Worm (Caenorhabditis elegans) whole organism, L2 larva: ENCODE data around the gene ndx-6.

Source experiments
- C34F6.9 ChIP-seq: fragments of 150-350 bp; optimal IDR thresholded peaks from 2 replicates; lab custom pipeline; 2014; ENCODE audit warnings: missing biosample characterization, missing genetic modification characterization
- F13H6.1 ChIP-seq: sonication (generic microtip); optimal IDR thresholded peaks from 2 replicates; lab custom pipeline; 2016; ENCODE audit warnings: missing genetic modification characterization, missing compliant biosample characterization
- Y55F3AM.14 ChIP-seq: fragments of 200-800 bp; sonication (Bioruptor generic); optimal IDR thresholded peaks from 2 replicates; lab custom pipeline; 2018; ENCODE audit warnings: mild to moderate bottlenecking, missing genetic modification characterization, missing compliant biosample characterization
- ZK546.5 ChIP-seq: sonication (generic microtip); optimal IDR thresholded peaks from 2 replicates; lab custom pipeline; 2017; ENCODE audit warnings: missing biosample characterization, missing genetic modification characterization
- alr-1 ChIP-seq: fragments of 150-350 bp; optimal IDR thresholded peaks from 2 replicates; lab custom pipeline; 2014; ENCODE audit warnings: missing biosample characterization, missing genetic modification characterization
- aly-2 ChIP-seq: fragments of 150-350 bp; optimal IDR thresholded peaks from 2 replicates; lab custom pipeline; 2014; ENCODE audit warnings: missing biosample characterization, missing genetic modification characterization
- ama-1 ChIP-seq: fragments of 150-350 bp; optimal IDR thresholded peaks from 2 replicates; lab custom pipeline; 2018; ENCODE audit warnings: inconsistent platforms
- blmp-1 ChIP-seq: sonication (generic microtip); optimal IDR thresholded peaks from 2 replicates; lab custom pipeline; 2017; ENCODE audit warnings: missing genetic modification characterization, mild to moderate bottlenecking, missing compliant biosample characterization, antibody characterized with exemption, moderate library complexity; ENCODE audit not compliant: insufficient read depth
- ceh-16 ChIP-seq: fragments of 150-350 bp; optimal IDR thresholded peaks from 2 replicates; lab custom pipeline; 2014; ENCODE audit warnings: missing biosample characterization, missing genetic modification characterization
- ceh-82 ChIP-seq: fragments of 150-350 bp; optimal IDR thresholded peaks from 2 replicates; lab custom pipeline; 2014; ENCODE audit warnings: missing biosample characterization, missing genetic modification characterization
- crh-2 ChIP-seq: sonication (generic microtip); optimal IDR thresholded peaks from 2 replicates; lab custom pipeline; 2017; ENCODE audit warnings: missing biosample characterization, missing genetic modification characterization
- egl-27 ChIP-seq: sonication (generic microtip); optimal IDR thresholded peaks from 3 replicates; lab custom pipeline; 2017; ENCODE audit warnings: missing biosample characterization, missing genetic modification reagents, missing genetic modification characterization
- elt-1 ChIP-seq: fragments of 150-350 bp; optimal IDR thresholded peaks from 2 replicates; lab custom pipeline; 2014; ENCODE audit warnings: missing biosample characterization, missing genetic modification characterization
- elt-3 ChIP-seq: sonication (generic microtip); optimal IDR thresholded peaks from 2 replicates; lab custom pipeline; 2017; ENCODE audit warnings: missing biosample characterization, missing genetic modification characterization
- fos-1 ChIP-seq: fragments of 150-350 bp; optimal IDR thresholded peaks from 2 replicates; lab custom pipeline; 2014; ENCODE audit warnings: missing biosample characterization, missing genetic modification characterization
- gmeb-1 ChIP-seq: fragments of 150-350 bp; optimal IDR thresholded peaks from 2 replicates; lab custom pipeline; 2014; ENCODE audit warnings: missing biosample characterization, missing genetic modification characterization
- lin-13 ChIP-seq: fragments of 150-350 bp; optimal IDR thresholded peaks from 2 replicates; lab custom pipeline; 2014; ENCODE audit warnings: missing biosample characterization, missing genetic modification reagents, missing genetic modification characterization
- lin-39 ChIP-seq: fragments of 150-350 bp; optimal IDR thresholded peaks from 2 replicates; lab custom pipeline; 2014; ENCODE audit warnings: missing biosample characterization, missing genetic modification reagents, missing genetic modification characterization
- mab-5 ChIP-seq: fragments of 150-350 bp; optimal IDR thresholded peaks from 2 replicates; lab custom pipeline; 2014; ENCODE audit warnings: missing biosample characterization, missing genetic modification characterization
- mbf-1 ChIP-seq: sonication (generic microtip); optimal IDR thresholded peaks from 2 replicates; lab custom pipeline; 2017; ENCODE audit warnings: missing biosample characterization, missing genetic modification characterization
- mdl-1 ChIP-seq, 2 experiments: fragments of 150-350 bp in 1 of 2; sonication (generic microtip) in 1 of 2; optimal IDR thresholded peaks; 2 replicates each; lab custom pipeline; 2017; ENCODE audit warnings: missing biosample characterization in 2 of 2, missing genetic modification characterization in 2 of 2
- nhr-10 ChIP-seq: sonication (generic microtip); optimal IDR thresholded peaks from 2 replicates; lab custom pipeline; 2017; ENCODE audit warnings: missing biosample characterization, missing genetic modification characterization
- nhr-11 ChIP-seq: fragments of 150-350 bp; optimal IDR thresholded peaks from 2 replicates; lab custom pipeline; 2014; ENCODE audit warnings: missing biosample characterization, missing genetic modification characterization
- nhr-12 ChIP-seq: fragments of 150-350 bp; optimal IDR thresholded peaks from 2 replicates; lab custom pipeline; 2014; ENCODE audit warnings: missing biosample characterization, missing genetic modification characterization
- nhr-129 ChIP-seq: fragments of 150-350 bp; optimal IDR thresholded peaks from 2 replicates; lab custom pipeline; 2014; ENCODE audit warnings: missing biosample characterization, missing genetic modification characterization
- nhr-21 ChIP-seq: fragments of 150-350 bp; optimal IDR thresholded peaks from 2 replicates; lab custom pipeline; 2014; ENCODE audit warnings: missing biosample characterization, missing genetic modification characterization
- nhr-23 ChIP-seq: fragments of 150-350 bp; optimal IDR thresholded peaks from 2 replicates; lab custom pipeline; 2014; ENCODE audit warnings: missing biosample characterization, missing genetic modification reagents, missing genetic modification characterization
- nhr-237 ChIP-seq: fragments of 150-350 bp; optimal IDR thresholded peaks from 2 replicates; lab custom pipeline; 2014; ENCODE audit warnings: missing biosample characterization, missing genetic modification characterization
- nhr-25 ChIP-seq: fragments of 150-350 bp; sonication (generic microtip); optimal IDR thresholded peaks from 3 replicates; lab custom pipeline; 2014; ENCODE audit warnings: missing biosample characterization, missing genetic modification characterization
- nhr-6 ChIP-seq: fragments of 150-350 bp; optimal IDR thresholded peaks from 2 replicates; lab custom pipeline; 2014; ENCODE audit warnings: missing biosample characterization, missing genetic modification characterization
- nhr-77 ChIP-seq: fragments of 150-350 bp; optimal IDR thresholded peaks from 2 replicates; lab custom pipeline; 2014; ENCODE audit warnings: missing biosample characterization, missing genetic modification characterization
- peb-1 ChIP-seq: fragments of 150-350 bp; optimal IDR thresholded peaks from 2 replicates; lab custom pipeline; 2014; ENCODE audit warnings: missing biosample characterization, missing genetic modification characterization
- sem-4 ChIP-seq: fragments of 150-350 bp; optimal IDR thresholded peaks from 2 replicates; lab custom pipeline; 2014; ENCODE audit warnings: missing biosample characterization, missing genetic modification reagents, missing genetic modification characterization
- skn-1 ChIP-seq: sonication (generic microtip); optimal IDR thresholded peaks from 2 replicates; lab custom pipeline; 2017; ENCODE audit warnings: missing biosample characterization, missing genetic modification characterization
- snpc-4 ChIP-seq: fragments of 150-350 bp; optimal IDR thresholded peaks from 2 replicates; lab custom pipeline; 2014; ENCODE audit warnings: missing biosample characterization, missing genetic modification characterization
- unc-55 ChIP-seq: fragments of 150-350 bp; sonication (generic microtip); optimal IDR thresholded peaks from 3 replicates; lab custom pipeline; 2014; ENCODE audit warnings: missing biosample characterization, missing genetic modification reagents, missing genetic modification characterization
- unc-62 ChIP-seq: fragments of 150-350 bp; optimal IDR thresholded peaks from 2 replicates; lab custom pipeline; 2014; ENCODE audit warnings: missing biosample characterization, missing genetic modification reagents, missing genetic modification characterization
- ztf-4 ChIP-seq: fragments of 150-350 bp; optimal IDR thresholded peaks from 2 replicates; lab custom pipeline; 2014; ENCODE audit warnings: missing biosample characterization, missing genetic modification characterization

ndx-6 gene

DNA sequence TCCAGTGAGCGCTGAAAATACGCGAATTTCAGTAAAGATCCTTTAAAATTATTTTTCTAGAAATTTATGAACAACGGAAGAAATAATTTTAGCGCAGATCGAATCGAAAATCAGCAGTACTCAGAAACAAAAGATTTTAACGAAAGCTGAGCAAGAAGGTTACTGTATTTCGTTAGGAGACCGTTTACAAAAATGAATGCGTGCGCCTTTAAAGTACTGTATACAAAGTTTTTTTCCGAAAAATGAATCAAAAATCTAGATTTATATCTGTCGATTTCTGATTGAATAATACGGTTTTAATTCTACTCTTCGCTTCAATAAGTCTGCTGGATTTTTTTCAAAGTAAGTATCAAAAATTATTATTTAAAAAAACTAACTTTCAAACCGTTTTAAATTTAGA lies 24.4 kb upstream of the ndx-6 start, which contains the start of the genes EEED8.14 and EEED8.3:
TSS of gene EEED8.14 (minus strand) at position 13 of the 400 bp plus-strand sequence.
TSS of gene EEED8.3 (plus strand) at position 237 of the 400 bp plus-strand sequence.
- TF ChIP-seq alr-1 (tag; lab: Kevin White, UChicago): no peak
- no peak for TF ChIP-seq nhr-25 (tag; lab: Kevin White, UChicago)
- TF ChIP-seq lin-39 (tag; lab: Kevin White, UChicago): no peak
- TF ChIP-seq lin-13 (GFP tag; lab: Kevin White, UChicago): no peak
- no peak for TF ChIP-seq nhr-21 (tag; lab: Kevin White, UChicago)
- no peak for TF ChIP-seq aly-2 (tag; lab: Kevin White, UChicago)
- TF ChIP-seq mbf-1: no peak
- TF ChIP-seq nhr-12 (tag; lab: Kevin White, UChicago): no peak
- TF ChIP-seq C34F6.9 (tag; lab: Kevin White, UChicago): no peak
- no peak for TF ChIP-seq nhr-77 (tag; lab: Kevin White, UChicago)
- no peak for TF ChIP-seq nhr-6 (tag; lab: Kevin White, UChicago)
- no peak for TF ChIP-seq gmeb-1 (tag; lab: Kevin White, UChicago)
- TF ChIP-seq fos-1: no peak
- no peak for TF ChIP-seq nhr-237 (tag; lab: Kevin White, UChicago)

DNA sequence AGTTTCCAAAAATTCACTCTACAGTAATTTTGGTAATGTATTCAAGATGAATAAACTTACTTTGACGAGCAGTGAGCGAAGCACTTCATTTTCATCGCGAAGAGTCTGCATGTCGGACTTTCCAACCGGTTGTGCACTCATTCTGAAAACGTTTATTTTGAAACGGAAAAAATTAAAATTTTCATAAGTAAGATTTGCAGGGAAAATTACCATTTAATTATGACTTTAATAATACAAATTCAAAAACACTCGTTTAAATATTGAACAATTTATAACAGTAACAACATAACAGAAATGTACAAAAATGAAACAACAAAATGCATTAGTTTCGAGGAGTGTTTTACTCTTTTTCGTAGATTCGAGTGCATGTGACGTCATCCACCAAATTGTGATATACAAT lies 22.8 kb upstream of the ndx-6 start, which contains the start of the genes EEED8.13 and EEED8.18:
TSS of gene EEED8.13 (minus strand) at position 101 of the 400 bp plus-strand sequence.
TSS of gene EEED8.18 (minus strand) at position 144 of the 400 bp plus-strand sequence.
- no peak for TF ChIP-seq crh-2 (tag; lab: Kevin White, UChicago)
- no peak for TF ChIP-seq unc-55 (GFP tag; lab: Kevin White, UChicago)
- no peak for TF ChIP-seq C34F6.9 (tag; lab: Kevin White, UChicago)
- no peak for TF ChIP-seq ZK546.5 (tag; lab: Kevin White, UChicago)
- no peak for TF ChIP-seq nhr-10
- TF ChIP-seq gmeb-1 (tag; lab: Kevin White, UChicago): no peak
- TF ChIP-seq mdl-1 (tag; optimal IDR thresholded peaks at IDR 0.05; lab: Kevin White, UChicago): no peak
- no peak for TF ChIP-seq nhr-129 (tag; lab: Kevin White, UChicago)
- no peak for TF ChIP-seq egl-27 (tag; lab: Kevin White, UChicago)
- no peak for TF ChIP-seq nhr-11 (tag; lab: Kevin White, UChicago)
- no peak for TF ChIP-seq peb-1
- TF ChIP-seq lin-13 (GFP tag; lab: Kevin White, UChicago): no peak
- TF ChIP-seq blmp-1 (tag; lab: Kevin White, UChicago): no peak
- TF ChIP-seq ama-1 (lab: Kevin White, UChicago): no peak
- no peak for TF ChIP-seq mab-5 (tag; lab: Kevin White, UChicago)
- no peak for TF ChIP-seq snpc-4 (tag; lab: Kevin White, UChicago)
- TF ChIP-seq unc-62 (GFP tag; lab: Kevin White, UChicago): no peak
- no peak for TF ChIP-seq skn-1 (tag; lab: Kevin White, UChicago)
- TF ChIP-seq Y55F3AM.14 (GFP tag; lab: Kevin White, UChicago): no peak

DNA sequence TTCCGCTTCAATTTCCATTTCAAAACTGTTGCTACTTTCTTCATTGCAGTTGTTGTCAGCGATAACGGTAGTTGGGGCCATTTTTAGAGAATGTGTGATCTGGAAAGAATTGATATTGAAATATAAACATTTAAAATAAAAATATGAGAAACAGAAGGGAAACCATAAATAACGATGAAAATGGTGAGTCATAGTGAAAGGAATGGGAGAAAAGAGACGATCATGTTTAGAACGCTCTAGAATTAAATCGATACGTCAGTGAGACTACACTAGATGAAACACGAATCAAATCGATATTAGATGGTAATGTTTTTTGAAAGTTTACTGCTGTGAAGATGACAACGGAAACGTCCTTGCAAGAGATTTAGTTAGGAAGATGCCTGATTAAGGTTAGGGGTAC lies 19.2 kb upstream of the ndx-6 start, which contains the start of the genes EEED8.12 and EEED8.4:
TSS of gene EEED8.12 (minus strand) at position 101 of the 400 bp plus-strand sequence.
TSS of gene EEED8.4 (plus strand) at position 396 of the 400 bp plus-strand sequence.
- TF ChIP-seq gmeb-1 (tag; lab: Kevin White, UChicago) (no peak), nhr-129 (tag; lab: Kevin White, UChicago) (no peak), unc-62 (GFP tag; lab: Kevin White, UChicago) (no peak), nhr-6 (tag; lab: Kevin White, UChicago) (no peak), nhr-25 (tag; lab: Kevin White, UChicago) (no peak), Y55F3AM.14 (GFP tag; lab: Kevin White, UChicago) (no peak), elt-1 (tag; lab: Kevin White, UChicago) (no peak), egl-27 (tag; lab: Kevin White, UChicago) (no peak), F13H6.1 (tag; lab: Kevin White, UChicago) (no peak), ceh-82 (tag; lab: Kevin White, UChicago) (no peak), sem-4 (tag; lab: Kevin White, UChicago) (no peak), ceh-16 (tag; lab: Kevin White, UChicago) (no peak), mab-5 (tag; lab: Kevin White, UChicago) (no peak), ztf-4 (tag; lab: Kevin White, UChicago) (no peak), peb-1 (no peak), nhr-23 (no peak), fos-1 (no peak), elt-3 (tag; lab: Kevin White, UChicago) (no peak)
